Fruit fly (Drosophila melanogaster) whole organism, embryonic: Measurements from ENCODE around the gene Lrch.

ENCODE experiments used
- ATbp ChIP-seq: fragments of 200-800 bp; sonication (Bioruptor generic); optimal IDR thresholded peaks from 2 replicates; lab custom pipeline; 2017; ENCODE audit warnings: missing biosample characterization, mild to moderate bottlenecking, missing genetic modification characterization, missing genetic modification reagents
- Antp ChIP-seq: fragments of 200-800 bp; sonication (Bioruptor generic); optimal IDR thresholded peaks from 3 replicates; lab custom pipeline; 2016; ENCODE audit warnings: missing biosample characterization, missing genetic modification characterization
- Asciz ChIP-seq: fragments of 200-800 bp; sonication (Bioruptor generic); optimal IDR thresholded peaks from 2 replicates; lab custom pipeline; 2017; ENCODE audit warnings: missing biosample characterization, mild to moderate bottlenecking, missing genetic modification characterization, missing genetic modification reagents
- Atf6 ChIP-seq: fragments of 200-800 bp; sonication (Bioruptor generic); IDR thresholded peaks from 2 replicates; pipeline ENCODE4 v1.3.6; 2022; ENCODE audit warnings: missing biosample characterization, missing genetic modification characterization
- C15 ChIP-seq: fragments of 200-800 bp; sonication (Bioruptor generic); IDR thresholded peaks from 3 replicates; pipeline ENCODE4 v1.3.6; 2022; ENCODE audit warnings: missing biosample characterization, missing genetic modification characterization
- CG11085 ChIP-seq: fragments of 200-800 bp; sonication (Bioruptor generic); IDR thresholded peaks from 2 replicates; pipeline ENCODE4 v1.3.6; 2022; ENCODE audit warnings: missing biosample characterization, missing genetic modification characterization
- CG11504 ChIP-seq: fragments of 200-800 bp; sonication (Bioruptor generic); optimal IDR thresholded peaks from 3 replicates; lab custom pipeline; 2019; ENCODE audit warnings: missing biosample characterization, mild to moderate bottlenecking, missing genetic modification characterization, moderate library complexity
- CG1233 ChIP-seq: fragments of 200-800 bp; sonication (Bioruptor generic); optimal IDR thresholded peaks from 4 replicates; lab custom pipeline; 2018; ENCODE audit warnings: missing biosample characterization, mild to moderate bottlenecking, missing genetic modification characterization
- CG13296 ChIP-seq: fragments of 200-800 bp; sonication (Bioruptor generic); optimal IDR thresholded peaks from 3 replicates; lab custom pipeline; 2018; ENCODE audit warnings: missing biosample characterization, mild to moderate bottlenecking, missing genetic modification characterization
- CG1602 ChIP-seq: fragments of 200-800 bp; sonication (Bioruptor generic); optimal IDR thresholded peaks from 3 replicates; lab custom pipeline; 2016; ENCODE audit warnings: missing biosample characterization, missing genetic modification characterization
- CG17385 ChIP-seq: fragments of 200-800 bp; sonication (Bioruptor generic); optimal IDR thresholded peaks from 3 replicates; lab custom pipeline; 2018; ENCODE audit warnings: missing biosample characterization, mild to moderate bottlenecking, missing genetic modification characterization
- CG17568 ChIP-seq: fragments of 200-800 bp; sonication (Bioruptor generic); optimal IDR thresholded peaks from 2 replicates; lab custom pipeline; 2018; ENCODE audit warnings: missing biosample characterization, mild to moderate bottlenecking, missing genetic modification characterization, moderate library complexity
- CG18599 ChIP-seq: fragments of 200-800 bp; sonication (Bioruptor generic); optimal IDR thresholded peaks from 3 replicates; lab custom pipeline; 2017; ENCODE audit warnings: missing biosample characterization, missing genetic modification characterization, mild to moderate bottlenecking, moderate library complexity, missing genetic modification reagents
- CG18619 ChIP-seq: fragments of 200-800 bp; sonication (Bioruptor generic); optimal IDR thresholded peaks from 3 replicates; lab custom pipeline; 2017; ENCODE audit warnings: missing biosample characterization, mild to moderate bottlenecking, missing genetic modification characterization
- CG2202 ChIP-seq: fragments of 200-800 bp; sonication (Bioruptor generic); optimal IDR thresholded peaks from 2 replicates; lab custom pipeline; 2018; ENCODE audit warnings: missing biosample characterization, mild to moderate bottlenecking, missing genetic modification characterization
- CG2678 ChIP-seq: fragments of 200-800 bp; sonication (Bioruptor generic); optimal IDR thresholded peaks from 3 replicates; lab custom pipeline; 2019; ENCODE audit warnings: missing biosample characterization, mild to moderate bottlenecking, missing genetic modification characterization, moderate library complexity
- CG2875 ChIP-seq: fragments of 200-800 bp; sonication (Bioruptor generic); optimal IDR thresholded peaks from 2 replicates; lab custom pipeline; 2017; ENCODE audit warnings: missing biosample characterization, mild to moderate bottlenecking, missing genetic modification characterization, missing genetic modification reagents
- CG31365 ChIP-seq: fragments of 200-800 bp; sonication (Bioruptor generic); optimal IDR thresholded peaks from 2 replicates; lab custom pipeline; 2018; ENCODE audit warnings: missing biosample characterization, mild to moderate bottlenecking, missing genetic modification characterization
- CG3407 ChIP-seq: fragments of 200-800 bp; sonication (Bioruptor generic); optimal IDR thresholded peaks from 2 replicates; lab custom pipeline; 2018; ENCODE audit warnings: missing biosample characterization, mild to moderate bottlenecking, missing genetic modification characterization
- CG34376 ChIP-seq: fragments of 200-800 bp; sonication (Bioruptor generic); optimal IDR thresholded peaks from 2 replicates; lab custom pipeline; 2018; ENCODE audit warnings: missing biosample characterization, mild to moderate bottlenecking, missing genetic modification characterization
- CG6765 ChIP-seq: fragments of 200-800 bp; sonication (Bioruptor generic); optimal IDR thresholded peaks from 3 replicates; lab custom pipeline; 2017; ENCODE audit warnings: missing biosample characterization, mild to moderate bottlenecking, missing genetic modification characterization
- CG7987 ChIP-seq: fragments of 200-800 bp; sonication (Bioruptor generic); optimal IDR thresholded peaks from 2 replicates; lab custom pipeline; 2018; ENCODE audit warnings: missing biosample characterization, mild to moderate bottlenecking, missing genetic modification characterization, moderate library complexity
- CG8290 ChIP-seq, 3 experiments: fragments of 200-800 bp; sonication (Bioruptor generic); optimal IDR thresholded peaks; 2 replicates each; lab custom pipeline; 2016 to 2019; ENCODE audit warnings: missing biosample characterization in 3 of 3, missing genetic modification characterization in 3 of 3, mild to moderate bottlenecking in 2 of 3, moderate library complexity in 1 of 3
- CG9817 ChIP-seq: fragments of 200-800 bp; sonication (Bioruptor generic); optimal IDR thresholded peaks from 2 replicates; lab custom pipeline; 2018; ENCODE audit warnings: missing biosample characterization, mild to moderate bottlenecking, missing genetic modification characterization, moderate library complexity
- Camta ChIP-seq: fragments of 200-800 bp; sonication (Bioruptor generic); optimal IDR thresholded peaks from 2 replicates; lab custom pipeline; 2016; ENCODE audit warnings: missing biosample characterization, missing genetic modification characterization
- CrebB ChIP-seq: fragments of 200-800 bp; sonication (Bioruptor generic); optimal IDR thresholded peaks from 3 replicates; lab custom pipeline; 2018; ENCODE audit warnings: missing biosample characterization, mild to moderate bottlenecking, missing genetic modification characterization
- Dek ChIP-seq: fragments of 200-800 bp; sonication (Bioruptor generic); optimal IDR thresholded peaks from 3 replicates; lab custom pipeline; 2019; ENCODE audit warnings: missing biosample characterization, mild to moderate bottlenecking, missing genetic modification characterization, moderate library complexity
- Fer2 ChIP-seq: fragments of 200-800 bp; sonication (Bioruptor generic); optimal IDR thresholded peaks from 2 replicates; lab custom pipeline; 2018; ENCODE audit warnings: missing biosample characterization, mild to moderate bottlenecking, missing genetic modification characterization, moderate library complexity
- Fer3 ChIP-seq: fragments of 200-800 bp; sonication (Bioruptor generic); optimal IDR thresholded peaks from 2 replicates; lab custom pipeline; 2018; ENCODE audit warnings: missing biosample characterization, mild to moderate bottlenecking, missing genetic modification characterization, moderate library complexity
- Hey ChIP-seq: fragments of 200-800 bp; sonication (Bioruptor generic); optimal IDR thresholded peaks from 3 replicates; lab custom pipeline; 2018; ENCODE audit warnings: missing biosample characterization, mild to moderate bottlenecking, missing genetic modification characterization
- Hmr ChIP-seq: fragments of 200-800 bp; sonication (Bioruptor generic); optimal IDR thresholded peaks from 3 replicates; lab custom pipeline; 2017; ENCODE audit warnings: mild to moderate bottlenecking, missing biosample characterization, missing genetic modification reagents, missing genetic modification characterization
- Jarid2 ChIP-seq: fragments of 200-800 bp; sonication (Bioruptor generic); optimal IDR thresholded peaks from 3 replicates; lab custom pipeline; 2017; ENCODE audit warnings: mild to moderate bottlenecking, missing biosample characterization, missing genetic modification reagents, missing genetic modification characterization
- MBD-R2 ChIP-seq: fragments of 200-800 bp; sonication (Bioruptor generic); IDR thresholded peaks from 2 replicates; pipeline ENCODE4 v1.3.6; 2022; ENCODE audit warnings: missing biosample characterization, missing genetic modification characterization
- MTF-1 ChIP-seq: fragments of 200-800 bp; sonication (Bioruptor generic); optimal IDR thresholded peaks from 2 replicates; lab custom pipeline; 2018; ENCODE audit warnings: missing biosample characterization, mild to moderate bottlenecking, missing genetic modification characterization, borderline replicate concordance
- Med ChIP-seq: fragments of 200-800 bp; sonication (Bioruptor generic); peaks from one replicate; lab custom pipeline; 2016; ENCODE audit warnings: missing biosample characterization, missing genetic modification characterization, mild to moderate bottlenecking, inconsistent platforms, moderate library complexity
- Meics ChIP-seq: fragments of 200-800 bp; sonication (Bioruptor generic); optimal IDR thresholded peaks from 2 replicates; lab custom pipeline; 2017; ENCODE audit warnings: missing biosample characterization, mild to moderate bottlenecking, missing genetic modification characterization
- Myb ChIP-seq: fragments of 200-800 bp; sonication (Bioruptor generic); optimal IDR thresholded peaks from 2 replicates; lab custom pipeline; 2016; ENCODE audit warnings: missing biosample characterization, missing genetic modification characterization
- NFAT ChIP-seq: fragments of 200-800 bp; sonication (Bioruptor generic); IDR thresholded peaks from 2 replicates; pipeline ENCODE4 v1.3.6; 2022; ENCODE audit warnings: missing biosample characterization, missing genetic modification characterization
- Sox100B ChIP-seq: fragments of 200-800 bp; sonication (Bioruptor generic); optimal IDR thresholded peaks from 3 replicates; lab custom pipeline; 2018; ENCODE audit warnings: missing biosample characterization, mild to moderate bottlenecking, missing genetic modification characterization
- caup ChIP-seq: fragments of 200-800 bp; sonication (Bioruptor generic); optimal IDR thresholded peaks from 3 replicates; lab custom pipeline; 2017; ENCODE audit warnings: missing biosample characterization, mild to moderate bottlenecking, missing genetic modification characterization, moderate library complexity; ENCODE audit not compliant: severe bottlenecking
- en ChIP-seq: fragments of 200-800 bp; sonication (Bioruptor generic); optimal IDR thresholded peaks from 2 replicates; lab custom pipeline; 2016; ENCODE audit warnings: missing biosample characterization, missing genetic modification characterization
- gro ChIP-seq: fragments of 200-800 bp; sonication (Bioruptor generic); optimal IDR thresholded peaks from 2 replicates; lab custom pipeline; 2016; ENCODE audit warnings: missing biosample characterization, missing genetic modification characterization
- mirr ChIP-seq: fragments of 200-800 bp; sonication (Bioruptor generic); optimal IDR thresholded peaks from 3 replicates; lab custom pipeline; 2018; ENCODE audit warnings: missing biosample characterization, mild to moderate bottlenecking, missing genetic modification characterization
- org-1 ChIP-seq: fragments of 200-800 bp; sonication (Bioruptor generic); optimal IDR thresholded peaks from 2 replicates; lab custom pipeline; 2017; ENCODE audit warnings: missing biosample characterization, missing genetic modification characterization
- pita ChIP-seq: fragments of 200-800 bp; sonication (Bioruptor generic); optimal IDR thresholded peaks from 2 replicates; lab custom pipeline; 2017; ENCODE audit warnings: missing biosample characterization, mild to moderate bottlenecking, missing genetic modification characterization
- pzg ChIP-seq: fragments of 200-800 bp; sonication (Bioruptor generic); optimal IDR thresholded peaks from 3 replicates; lab custom pipeline; 2018; ENCODE audit warnings: missing biosample characterization, mild to moderate bottlenecking, missing genetic modification characterization, moderate library complexity
- schlank ChIP-seq: fragments of 200-800 bp; sonication (Bioruptor generic); optimal IDR thresholded peaks from 2 replicates; lab custom pipeline; 2018; ENCODE audit warnings: missing biosample characterization, mild to moderate bottlenecking, missing genetic modification characterization
- so ChIP-seq: fragments of 200-800 bp; sonication (Bioruptor generic); IDR thresholded peaks from 3 replicates; pipeline ENCODE4 v1.3.6; 2022; ENCODE audit warnings: missing biosample characterization, missing genetic modification characterization
- twi ChIP-seq: fragments of 200-800 bp; optimal IDR thresholded peaks from 2 replicates; lab custom pipeline; 2019; ENCODE audit warnings: missing biosample characterization, mild to moderate bottlenecking, missing genetic modification characterization, moderate library complexity

The Lrch gene

DNA sequence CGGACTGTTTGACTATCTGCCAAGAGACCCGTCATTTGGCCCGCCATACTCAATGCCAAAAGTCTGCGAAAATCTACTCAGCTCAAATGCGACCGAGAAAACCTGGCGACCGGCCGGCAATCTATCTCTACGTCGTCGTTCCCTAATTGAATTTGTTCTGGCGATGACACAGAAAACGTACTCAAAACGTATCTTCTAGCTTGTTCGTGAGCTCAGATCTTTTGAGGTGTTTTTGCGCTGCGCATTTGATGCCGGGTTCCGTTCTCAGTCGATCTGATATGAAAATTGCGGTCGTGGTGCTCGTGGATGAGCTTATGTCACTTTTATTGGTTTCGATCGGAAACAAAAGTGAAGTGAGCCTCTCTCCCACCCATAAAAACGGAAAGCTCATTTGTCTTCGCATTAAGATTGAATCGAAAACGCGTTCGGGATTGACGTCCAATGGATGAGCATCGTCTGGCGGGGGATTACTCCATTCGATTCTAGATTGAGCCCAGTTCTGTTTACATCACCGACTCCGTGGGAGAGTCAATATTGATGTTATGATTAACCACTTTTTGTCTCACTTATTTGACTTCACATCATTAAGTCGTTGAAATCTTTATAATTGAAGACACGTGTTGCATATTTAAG is 3.9 kb upstream of the Lrch start (continued):
- TF ChIP-seq mirr (GFP tag; lab: Kevin White, UChicago) (peak; percentile 15), Sox100B (GFP tag; lab: Kevin White, UChicago) (peak; percentile 8), CG18619 (GFP tag; lab: Kevin White, UChicago) (peak; percentile 24), CrebB (peak; percentile 3), Hmr (peak; percentile 60), CG2875 (GFP tag; lab: Kevin White, UChicago) (peak; percentile 23), CG18599 (GFP tag; lab: Kevin White, UChicago) (peak; percentile 51), CG1233 (GFP tag; lab: Kevin White, UChicago) (peak; percentile 29), Fer3 (tag; lab: Kevin White, UChicago) (peak; percentile 31), CG13296 (peak; percentile 34), Hey (tag; lab: Kevin White, UChicago) (peak; percentile 7), CG17568 (GFP tag; lab: Kevin White, UChicago) (peak; percentile 7), CG34376 (GFP tag; lab: Kevin White, UChicago) (peak; percentile 55), CG11504 (tag; lab: Kevin White, UChicago) (peak; percentile 18), Asciz (GFP tag; lab: Kevin White, UChicago) (peak; percentile 49), CG11085 (GFP tag; lab: Robert Waterston, UW) (no peak), org-1 (GFP tag; lab: Kevin White, UChicago) (peak; percentile 9), pita (no peak), Atf6 (GFP tag; lab: Robert Waterston, UW) (0 out of 2 replicates have a peak, but pooled peaks have one; percentile 6), caup (GFP tag; lab: Kevin White, UChicago) (peak; percentile 64), CG8290 (GFP tag; optimal IDR thresholded peaks at IDR 0.05; lab: Kevin White, UChicago) (no peak), CG8290 (tag; optimal IDR thresholded peaks at IDR 0.05; lab: Kevin White, UChicago) (peak in 1 of 2 experiments; percentile 75), Med (GFP tag; lab: Kevin White, UChicago) (peak; percentile 85), twi (tag; lab: Kevin White, UChicago) (no peak), CG6765 (peak; percentile 19), CG2678 (tag; lab: Kevin White, UChicago) (peak; percentile 45), ATbp (GFP tag; lab: Kevin White, UChicago) (peak; percentile 27), so (GFP tag; lab: Robert Waterston, UW) (0 out of 3 replicates have a peak, but pooled peaks have one; percentile 14), schlank (tag; lab: Kevin White, UChicago) (peak; percentile 77), CG3407 (no peak), CG17385 (GFP tag; lab: Kevin White, UChicago) (peak; percentile 5), gro (GFP tag; lab: Kevin White, UChicago) (peak; percentile 16)
- TF ChIP-seq, all 482 proteins: peak for 61

DNA sequence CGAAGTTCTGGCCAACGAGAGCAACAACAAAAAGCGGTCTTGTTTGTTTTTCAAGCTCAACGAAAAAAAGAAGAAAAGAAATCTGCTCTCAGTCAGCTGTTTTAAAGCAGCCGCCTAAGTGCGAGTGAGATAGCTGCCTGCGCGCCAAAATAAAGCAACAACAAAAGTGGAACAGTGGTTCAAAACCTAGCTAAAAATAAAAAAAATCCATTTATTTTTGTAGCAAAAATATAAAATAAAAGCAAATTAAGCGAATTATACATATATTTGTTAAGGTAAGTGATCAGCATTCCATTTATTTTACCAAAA is 1.3 kb upstream of the Lrch start:
- TF ChIP-seq C15 (GFP tag; lab: Robert Waterston, UW) = no peak
- TF ChIP-seq Antp (GFP tag; lab: Kevin White, UChicago) = no peak
- no peak for TF ChIP-seq Myb (GFP tag; lab: Kevin White, UChicago)
- no peak for TF ChIP-seq pzg (GFP tag; lab: Kevin White, UChicago)
- TF ChIP-seq MTF-1 = no peak
- peak; percentile 21; the same call in 1 of the 2 replicates for TF ChIP-seq MBD-R2
- no peak for TF ChIP-seq CG31365 (tag; lab: Kevin White, UChicago)
- TF ChIP-seq en = no peak
- TF ChIP-seq Meics = no peak
- no peak for TF ChIP-seq CG2202 (tag; lab: Kevin White, UChicago)
- no peak for TF ChIP-seq CG1602 (GFP tag; lab: Kevin White, UChicago)
- TF ChIP-seq NFAT = no peak
- no peak for TF ChIP-seq Dek (tag; lab: Kevin White, UChicago)
- no peak for TF ChIP-seq CG7987 (GFP tag; lab: Kevin White, UChicago)
- no peak for TF ChIP-seq CG9817
- TF ChIP-seq Jarid2 (GFP tag; lab: Kevin White, UChicago) = peak; percentile 7
- TF ChIP-seq Camta (GFP tag; lab: Kevin White, UChicago) = no peak
- TF ChIP-seq Fer2 (tag; lab: Kevin White, UChicago) = no peak
